Fruit fly (Drosophila melanogaster) whole organism, embryonic: ENCODE data around the gene TfIIA-S.
A peak's percentile ranks its signal among the peaks of the same experiment; 100 is the strongest.

ENCODE experiments used
- ATbp ChIP-seq: fragments of 200-800 bp; sonication (Bioruptor generic); optimal IDR thresholded peaks from 2 replicates; lab custom pipeline; 2017; ENCODE audit warnings: missing biosample characterization, mild to moderate bottlenecking, missing genetic modification characterization, missing genetic modification reagents
- Adf1 ChIP-seq: fragments of 200-800 bp; sonication (Bioruptor generic); IDR thresholded peaks from 2 replicates; pipeline ENCODE4 v1.3.6; 2022; ENCODE audit warnings: missing biosample characterization, missing genetic modification characterization
- B-H1 ChIP-seq: fragments of 200-800 bp; sonication (Bioruptor generic); IDR thresholded peaks from 3 replicates; pipeline ENCODE4 v1.3.6; 2022; ENCODE audit warnings: missing biosample characterization, missing genetic modification characterization
- BtbVII ChIP-seq: fragments of 200-800 bp; sonication (Bioruptor generic); optimal IDR thresholded peaks from 3 replicates; lab custom pipeline; 2017; ENCODE audit warnings: missing biosample characterization, mild to moderate bottlenecking, missing genetic modification characterization
- CG10462 ChIP-seq: fragments of 200-800 bp; sonication (Bioruptor generic); optimal IDR thresholded peaks from 2 replicates; lab custom pipeline; 2016; ENCODE audit warnings: missing biosample characterization, missing genetic modification characterization
- CG14860 ChIP-seq: fragments of 200-800 bp; sonication (Bioruptor generic); IDR thresholded peaks from 3 replicates; pipeline ENCODE4 v1.3.6; 2022; ENCODE audit warnings: missing biosample characterization, missing genetic modification characterization; ENCODE audit not compliant: partially characterized antibody
- CG1647 ChIP-seq: fragments of 200-800 bp; sonication (Bioruptor generic); optimal IDR thresholded peaks from 3 replicates; lab custom pipeline; 2016; ENCODE audit warnings: missing biosample characterization, missing genetic modification characterization
- CG16863 ChIP-seq: fragments of 200-800 bp; sonication (Bioruptor generic); optimal IDR thresholded peaks from 3 replicates; lab custom pipeline; 2016; ENCODE audit warnings: missing biosample characterization, missing genetic modification characterization
- CG1792 ChIP-seq: fragments of 200-800 bp; sonication (Bioruptor generic); optimal IDR thresholded peaks from 2 replicates; lab custom pipeline; 2016; ENCODE audit warnings: missing biosample characterization, missing genetic modification characterization
- CG18476 ChIP-seq: fragments of 200-800 bp; sonication (Bioruptor generic); optimal IDR thresholded peaks from 2 replicates; lab custom pipeline; 2016; ENCODE audit warnings: missing biosample characterization, mild to moderate bottlenecking, missing genetic modification characterization
- CG18764 ChIP-seq: fragments of 200-800 bp; sonication (Bioruptor generic); optimal IDR thresholded peaks from 3 replicates; lab custom pipeline; 2016; ENCODE audit warnings: missing biosample characterization, missing genetic modification characterization
- CG2199 ChIP-seq: fragments of 200-800 bp; sonication (Bioruptor generic); IDR thresholded peaks from 3 replicates; pipeline ENCODE4 v1.3.6; 2022; ENCODE audit warnings: missing biosample characterization, missing genetic modification characterization
- CG3163 ChIP-seq: fragments of 200-800 bp; sonication (Bioruptor generic); optimal IDR thresholded peaks from 3 replicates; lab custom pipeline; 2016; ENCODE audit warnings: missing biosample characterization, missing genetic modification characterization
- CG4282 ChIP-seq: fragments of 200-800 bp; sonication (Bioruptor generic); optimal IDR thresholded peaks from 2 replicates; lab custom pipeline; 2016; ENCODE audit warnings: missing biosample characterization, missing genetic modification characterization
- CG6791 ChIP-seq: fragments of 200-800 bp; sonication (Bioruptor generic); IDR thresholded peaks from 3 replicates; pipeline ENCODE4 v1.3.6; 2022; ENCODE audit warnings: missing biosample characterization, missing genetic modification characterization; ENCODE audit not compliant: partially characterized antibody
- CG8089 ChIP-seq: fragments of 200-800 bp; sonication (Bioruptor generic); optimal IDR thresholded peaks from 3 replicates; lab custom pipeline; 2016; ENCODE audit warnings: missing biosample characterization, missing genetic modification characterization
- CG9727 ChIP-seq: fragments of 200-800 bp; sonication (Bioruptor generic); optimal IDR thresholded peaks from 3 replicates; lab custom pipeline; 2017; ENCODE audit warnings: missing biosample characterization, mild to moderate bottlenecking, missing genetic modification characterization
- CG9876 ChIP-seq: fragments of 200-800 bp; sonication (Bioruptor generic); optimal IDR thresholded peaks from 2 replicates; lab custom pipeline; 2016; ENCODE audit warnings: missing biosample characterization, missing genetic modification characterization
- CG9932 ChIP-seq: fragments of 200-800 bp; sonication (Bioruptor generic); IDR thresholded peaks from 2 replicates; pipeline ENCODE4 v1.3.6; 2022; ENCODE audit warnings: missing biosample characterization, missing genetic modification characterization
- CoRest ChIP-seq: fragments of 200-800 bp; sonication (Bioruptor generic); optimal IDR thresholded peaks from 3 replicates; lab custom pipeline; 2018; ENCODE audit warnings: missing biosample characterization, mild to moderate bottlenecking, missing genetic modification characterization, moderate library complexity
- Deaf1 ChIP-seq: fragments of 200-800 bp; optimal IDR thresholded peaks from 3 replicates; lab custom pipeline; 2019; ENCODE audit warnings: missing biosample characterization, mild to moderate bottlenecking, missing genetic modification characterization, moderate library complexity
- Ets65A ChIP-seq: fragments of 200-800 bp; sonication (Bioruptor generic); peaks from one replicate; lab custom pipeline; 2016; ENCODE audit warnings: missing biosample characterization, missing genetic modification characterization
- HHEX ChIP-seq: fragments of 200-800 bp; sonication (Bioruptor generic); optimal IDR thresholded peaks from 3 replicates; lab custom pipeline; 2017; ENCODE audit warnings: missing biosample characterization, mild to moderate bottlenecking, missing genetic modification characterization, missing genetic modification reagents
- Hand ChIP-seq: fragments of 200-800 bp; sonication (Bioruptor generic); optimal IDR thresholded peaks from 2 replicates; lab custom pipeline; 2017; ENCODE audit warnings: mild to moderate bottlenecking, missing biosample characterization, missing genetic modification reagents, missing genetic modification characterization
- Jarid2 ChIP-seq: fragments of 200-800 bp; sonication (Bioruptor generic); optimal IDR thresholded peaks from 3 replicates; lab custom pipeline; 2017; ENCODE audit warnings: mild to moderate bottlenecking, missing biosample characterization, missing genetic modification reagents, missing genetic modification characterization
- Max ChIP-seq: fragments of 200-800 bp; sonication (Bioruptor generic); optimal IDR thresholded peaks from 2 replicates; lab custom pipeline; 2016; ENCODE audit warnings: missing biosample characterization, mild to moderate bottlenecking, missing genetic modification characterization
- Mes4 ChIP-seq: fragments of 200-800 bp; sonication (Bioruptor generic); optimal IDR thresholded peaks from 2 replicates; lab custom pipeline; 2016; ENCODE audit warnings: missing biosample characterization, missing genetic modification characterization
- NC2β ChIP-seq: fragments of 200-800 bp; sonication (Bioruptor generic); optimal IDR thresholded peaks from 2 replicates; lab custom pipeline; 2016; ENCODE audit warnings: missing biosample characterization, missing genetic modification characterization
- NFAT ChIP-seq: fragments of 200-800 bp; sonication (Bioruptor generic); IDR thresholded peaks from 2 replicates; pipeline ENCODE4 v1.3.6; 2022; ENCODE audit warnings: missing biosample characterization, missing genetic modification characterization
- Nf-YA ChIP-seq: fragments of 200-800 bp; sonication (Bioruptor generic); IDR thresholded peaks from 2 replicates; pipeline ENCODE4 v1.3.6; 2022; ENCODE audit warnings: missing biosample characterization, missing genetic modification characterization
- Sry-δ ChIP-seq: fragments of 200-800 bp; sonication (Bioruptor generic); optimal IDR thresholded peaks from 2 replicates; lab custom pipeline; 2016; ENCODE audit warnings: missing biosample characterization, missing genetic modification characterization
- Xrp1 ChIP-seq: fragments of 200-800 bp; sonication (Bioruptor generic); IDR thresholded peaks from 2 replicates; pipeline ENCODE4 v1.3.6; 2022; ENCODE audit warnings: missing biosample characterization, missing genetic modification characterization
- chn ChIP-seq: fragments of 200-800 bp; sonication (Bioruptor generic); optimal IDR thresholded peaks from 2 replicates; lab custom pipeline; 2016; ENCODE audit warnings: missing biosample characterization, missing genetic modification characterization
- ci ChIP-seq: fragments of 200-800 bp; sonication (Bioruptor generic); IDR thresholded peaks from 3 replicates; pipeline ENCODE4 v1.3.6; 2022; ENCODE audit warnings: missing biosample characterization, missing genetic modification characterization
- croc ChIP-seq: fragments of 200-800 bp; sonication (Bioruptor generic); conservative IDR thresholded peaks from 3 replicates; pipeline ENCODE4 v1.3.6; 2022; ENCODE audit warnings: missing biosample characterization, missing genetic modification characterization
- fd3F ChIP-seq: fragments of 200-800 bp; sonication (Bioruptor generic); optimal IDR thresholded peaks from 2 replicates; lab custom pipeline; 2018; ENCODE audit warnings: missing biosample characterization, mild to moderate bottlenecking, missing genetic modification characterization, moderate library complexity
- fd64A ChIP-seq: fragments of 200-800 bp; sonication (Bioruptor generic); optimal IDR thresholded peaks from 3 replicates; lab custom pipeline; 2018; ENCODE audit warnings: missing biosample characterization, mild to moderate bottlenecking, missing genetic modification characterization
- gce ChIP-seq: fragments of 200-800 bp; sonication (Bioruptor generic); IDR thresholded peaks from 3 replicates; pipeline ENCODE4 v1.3.6; 2022; ENCODE audit warnings: missing biosample characterization, missing genetic modification characterization
- insv ChIP-seq, 2 experiments: fragments of 200-800 bp; sonication (Bioruptor generic); optimal IDR thresholded peaks; 3 replicates each; lab custom pipeline; 2016 to 2018; ENCODE audit warnings: missing biosample characterization in 2 of 2, missing genetic modification characterization in 2 of 2
- inv ChIP-seq: fragments of 200-800 bp; sonication (Bioruptor generic); IDR thresholded peaks from 2 replicates; pipeline ENCODE4 v1.3.6; 2022; ENCODE audit warnings: missing biosample characterization, missing genetic modification characterization; ENCODE audit not compliant: partially characterized antibody
- kay ChIP-seq: fragments of 200-800 bp; sonication (Bioruptor generic); optimal IDR thresholded peaks from 2 replicates; lab custom pipeline; 2016; ENCODE audit warnings: missing biosample characterization, missing genetic modification characterization
- luna ChIP-seq: fragments of 200-800 bp; sonication (Bioruptor generic); optimal IDR thresholded peaks from 2 replicates; lab custom pipeline; 2016; ENCODE audit warnings: missing biosample characterization, missing genetic modification characterization
- repo ChIP-seq: fragments of 200-800 bp; sonication (Bioruptor generic); optimal IDR thresholded peaks from 2 replicates; lab custom pipeline; 2016; ENCODE audit warnings: missing biosample characterization, missing genetic modification characterization
- rib ChIP-seq: fragments of 200-800 bp; sonication (Bioruptor generic); IDR thresholded peaks from 2 replicates; pipeline ENCODE4 v1.3.6; 2022; ENCODE audit warnings: missing biosample characterization, missing genetic modification characterization
- slbo ChIP-seq: fragments of 200-800 bp; sonication (Bioruptor generic); IDR thresholded peaks from 2 replicates; pipeline ENCODE4 v1.3.6; 2022; ENCODE audit warnings: missing biosample characterization, missing genetic modification characterization
- so ChIP-seq: fragments of 200-800 bp; sonication (Bioruptor generic); IDR thresholded peaks from 3 replicates; pipeline ENCODE4 v1.3.6; 2022; ENCODE audit warnings: missing biosample characterization, missing genetic modification characterization
- stc ChIP-seq: fragments of 200-800 bp; sonication (Bioruptor generic); IDR thresholded peaks from 2 replicates; pipeline ENCODE4 v1.3.6; 2022; ENCODE audit warnings: missing biosample characterization, missing genetic modification characterization
- trh ChIP-seq: fragments of 200-800 bp; sonication (Bioruptor generic); optimal IDR thresholded peaks from 2 replicates; lab custom pipeline; 2016; ENCODE audit warnings: missing biosample characterization, missing genetic modification characterization
- ttk ChIP-seq: fragments of 200-800 bp; sonication (Bioruptor generic); IDR thresholded peaks from 2 replicates; pipeline ENCODE4 v2.1.2; 2022; ENCODE audit warnings: missing biosample characterization, missing genetic modification characterization
- vvl ChIP-seq: fragments of 200-800 bp; sonication (Bioruptor generic); IDR thresholded peaks from 2 replicates; pipeline ENCODE4 v1.3.6; 2022; ENCODE audit warnings: missing biosample characterization, missing genetic modification characterization
- zfh2 ChIP-seq: fragments of 200-800 bp; sonication (Bioruptor generic); optimal IDR thresholded peaks from 2 replicates; lab custom pipeline; 2016; ENCODE audit warnings: missing biosample characterization, missing genetic modification characterization

Gene TfIIA-S

dm6 chr3R:23859365-23859804, 31.5 kb downstream of the TfIIA-S start (continued):
- TF ChIP-seq B-H1: peak; percentile 42; the same call in 1 of the 3 replicates
- TF ChIP-seq CG6791 (GFP tag; lab: Robert Waterston, UW): peak; percentile 83
- peak; percentile 50; the same call in 1 of the 2 replicates for TF ChIP-seq ttk
- TF ChIP-seq croc (GFP tag; lab: Robert Waterston, UW): peak; percentile 42; the same call in 2 of the 3 replicates
- peak; percentile 62 for TF ChIP-seq CG8089 (GFP tag; lab: Kevin White, UChicago)
- TF ChIP-seq Deaf1 (tag; lab: Kevin White, UChicago): peak; percentile 51
- TF ChIP-seq stc: peak; percentile 71; the same call in 1 of the 2 replicates
- TF ChIP-seq luna: peak; percentile 31
- peak; percentile 83 for TF ChIP-seq gce (GFP tag; lab: Robert Waterston, UW)
- peak; percentile 26 for TF ChIP-seq ATbp (GFP tag; lab: Kevin White, UChicago)
- peak; percentile 60; the same call in 1 of the 2 replicates for TF ChIP-seq inv
- TF ChIP-seq CG14860 (GFP tag; lab: Robert Waterston, UW): 0 out of 3 replicates have a peak, but pooled peaks have one; percentile 29
- peak; percentile 60 for TF ChIP-seq HHEX (GFP tag; lab: Kevin White, UChicago)
- peak; percentile 7 for TF ChIP-seq CG18764
- TF ChIP-seq ci (GFP tag; lab: Robert Waterston, UW): peak; percentile 85
- TF ChIP-seq vvl (GFP tag; lab: Robert Waterston, UW): peak; percentile 83
- TF ChIP-seq zfh2 (GFP tag; lab: Kevin White, UChicago): peak; percentile 34
- TF ChIP-seq CG9727 (GFP tag; lab: Kevin White, UChicago): peak; percentile 52
- TF ChIP-seq Xrp1: peak; percentile 85
- TF ChIP-seq NC2β: peak; percentile 79
- peak; percentile 74 for TF ChIP-seq Nf-YA
- peak; percentile 19 for TF ChIP-seq fd3F (GFP tag; lab: Kevin White, UChicago)
- TF ChIP-seq CG1647: peak; percentile 73
- peak; percentile 22 for TF ChIP-seq CG10462 (GFP tag; lab: Kevin White, UChicago)
- peak; percentile 44 for TF ChIP-seq Max
- peak; percentile 60 for TF ChIP-seq CG4282
- peak; percentile 34 for TF ChIP-seq trh (GFP tag; lab: Kevin White, UChicago)
- peak; percentile 43; the same call in 1 of the 2 replicates for TF ChIP-seq Adf1
- peak; percentile 79 for TF ChIP-seq NFAT (GFP tag; lab: Robert Waterston, UW)
- TF ChIP-seq CG2199: peak; percentile 80; the same call in 2 of the 3 replicates
- TF ChIP-seq so: 0 out of 3 replicates have a peak, but pooled peaks have one; percentile 38
- peak; percentile 54 for TF ChIP-seq CG1792 (GFP tag; lab: Kevin White, UChicago)
- TF ChIP-seq Hand (GFP tag; lab: Kevin White, UChicago): peak; percentile 11
- peak; percentile 7 for TF ChIP-seq CG18476 (GFP tag; lab: Kevin White, UChicago)
- TF ChIP-seq Jarid2 (GFP tag; lab: Kevin White, UChicago): peak; percentile 85
- peak; percentile 65 for TF ChIP-seq fd64A
- peak; percentile 57 for TF ChIP-seq Mes4 (GFP tag; lab: Kevin White, UChicago)
- peak; percentile 10 for TF ChIP-seq BtbVII (GFP tag; lab: Kevin White, UChicago)
- peak; percentile 72 for TF ChIP-seq slbo (GFP tag; lab: Robert Waterston, UW)
- peak in 1 of 2 experiments; percentile 56 for TF ChIP-seq insv (GFP tag; optimal IDR thresholded peaks at IDR 0.05; lab: Kevin White, UChicago)
- peak; percentile 25 for TF ChIP-seq CoRest (tag; lab: Kevin White, UChicago)
- peak; percentile 71 for TF ChIP-seq CG3163
- TF ChIP-seq Sry-δ (GFP tag; lab: Kevin White, UChicago): peak; percentile 42
- TF ChIP-seq Ets65A (GFP tag; lab: Kevin White, UChicago): peak; percentile 90
- TF ChIP-seq CG16863 (GFP tag; lab: Kevin White, UChicago): peak; percentile 58
- peak; percentile 69 for TF ChIP-seq chn
- peak; percentile 9 for TF ChIP-seq kay (GFP tag; lab: Kevin White, UChicago)
- peak; percentile 89 for TF ChIP-seq rib
- peak; percentile 80 for TF ChIP-seq CG9932 (GFP tag; lab: Robert Waterston, UW)
- peak; percentile 66 for TF ChIP-seq repo (GFP tag; lab: Kevin White, UChicago)
- TF ChIP-seq CG9876: peak; percentile 56
